Fruit fly (Drosophila melanogaster) whole organism, pupa: Measurements from ENCODE around the gene CG14966.

ENCODE experiments used
- CG12605 ChIP-seq: fragments of 200-800 bp; sonication (Bioruptor generic); IDR thresholded peaks from 2 replicates; pipeline ENCODE4 v1.3.6; 2022; ENCODE audit warnings: missing biosample characterization, missing genetic modification characterization
- CG15710 ChIP-seq: fragments of 200-800 bp; sonication (Bioruptor generic); optimal IDR thresholded peaks from 2 replicates; lab custom pipeline; 2018; ENCODE audit warnings: missing biosample characterization, mild to moderate bottlenecking, missing genetic modification characterization, moderate library complexity
- CG32121 ChIP-seq: fragments of 200-800 bp; sonication (Bioruptor generic); IDR thresholded peaks from 2 replicates; pipeline ENCODE4 v1.3.6; 2022; ENCODE audit warnings: missing biosample characterization, missing genetic modification characterization
- CG34367 ChIP-seq: fragments of 200-800 bp; sonication (Bioruptor generic); optimal IDR thresholded peaks from 2 replicates; lab custom pipeline; 2018; ENCODE audit warnings: missing biosample characterization, mild to moderate bottlenecking, missing genetic modification characterization
- CG4496 ChIP-seq: fragments of 200-800 bp; sonication (Bioruptor generic); IDR thresholded peaks from 3 replicates; pipeline ENCODE4 v1.3.6; 2022; ENCODE audit warnings: missing biosample characterization, missing genetic modification characterization
- D1 ChIP-seq: fragments of 200-800 bp; sonication (Bioruptor generic); optimal IDR thresholded peaks from 2 replicates; lab custom pipeline; 2018; ENCODE audit warnings: missing biosample characterization, mild to moderate bottlenecking, missing genetic modification characterization, moderate library complexity
- EcR ChIP-seq: fragments of 200-800 bp; sonication (Bioruptor generic); optimal IDR thresholded peaks from 3 replicates; lab custom pipeline; 2019; ENCODE audit warnings: missing biosample characterization, missing genetic modification characterization, mild to moderate bottlenecking, moderate library complexity, missing genetic modification reagents
- Pif1B ChIP-seq: fragments of 200-800 bp; sonication (Bioruptor generic); optimal IDR thresholded peaks from 3 replicates; lab custom pipeline; 2016; ENCODE audit warnings: missing biosample characterization, missing genetic modification characterization
- gl ChIP-seq: fragments of 200-800 bp; sonication (Bioruptor generic); optimal IDR thresholded peaks from 2 replicates; lab custom pipeline; 2018; ENCODE audit warnings: missing biosample characterization, mild to moderate bottlenecking, missing genetic modification characterization

dm6 chr3L:3236319-3236718 lies 38.9 kb upstream of the CG14966 start:
- TF ChIP-seq CG4496 (GFP tag; lab: Robert Waterston, UW) (no peak), CG32121 (GFP tag; lab: Robert Waterston, UW) (no peak), EcR (peak; percentile 45), gl (tag; lab: Kevin White, UChicago) (no peak), CG15710 (tag; lab: Kevin White, UChicago) (no peak), CG34367 (tag; lab: Kevin White, UChicago) (no peak), Pif1B (GFP tag; lab: Kevin White, UChicago) (no peak), D1 (tag; lab: Kevin White, UChicago) (no peak), CG12605 (GFP tag; lab: Robert Waterston, UW) (no peak)
